Worm (Caenorhabditis elegans) whole organism, L4 larva: ENCODE data around the gene ttr-48.

Source experiments
- F10B5.3 ChIP-seq: sonication (generic microtip); optimal IDR thresholded peaks from 2 replicates; lab custom pipeline; 2016; ENCODE audit warnings: mild to moderate bottlenecking, missing genetic modification characterization, missing compliant biosample characterization
- F37D6.2 ChIP-seq: sonication (generic microtip); optimal IDR thresholded peaks from 2 replicates; lab custom pipeline; 2016; ENCODE audit warnings: mild to moderate bottlenecking, missing genetic modification characterization, missing compliant biosample characterization
- F44E2.7 ChIP-seq: fragments of 200-800 bp; sonication (Bioruptor generic); IDR thresholded peaks from 2 replicates; pipeline ENCODE4 v2.1.2; 2022; ENCODE audit warnings: missing genetic modification characterization, missing compliant biosample characterization
- R02D3.7 ChIP-seq: fragments of 150-350 bp; sonication (generic microtip); optimal IDR thresholded peaks from 3 replicates; lab custom pipeline; 2014; ENCODE audit warnings: missing biosample characterization, missing genetic modification characterization
- T20F7.1 ChIP-seq: fragments of 200-800 bp; sonication (Bioruptor generic); optimal IDR thresholded peaks from 2 replicates; lab custom pipeline; 2018; ENCODE audit warnings: mild to moderate bottlenecking, missing genetic modification characterization, missing compliant biosample characterization
- T26A8.4 ChIP-seq: fragments of 200-800 bp; sonication (Bioruptor generic); IDR thresholded peaks from 2 replicates; pipeline ENCODE4 v1.3.6; 2022; ENCODE audit warnings: missing genetic modification characterization, missing compliant biosample characterization
- Y105C5A.15 ChIP-seq: fragments of 200-800 bp; sonication (Bioruptor generic); IDR thresholded peaks from 2 replicates; pipeline ENCODE4 v1.3.6; 2022; ENCODE audit warnings: missing genetic modification characterization, missing compliant biosample characterization
- Y5F2A.4 ChIP-seq: fragments of 200-800 bp; sonication (Bioruptor generic); optimal IDR thresholded peaks from 2 replicates; lab custom pipeline; 2018; ENCODE audit warnings: mild to moderate bottlenecking, missing genetic modification characterization, missing compliant biosample characterization
- Y75B8A.6 ChIP-seq: fragments of 200-800 bp; sonication (Bioruptor generic); IDR thresholded peaks from 2 replicates; pipeline ENCODE4 v1.3.6; 2022; ENCODE audit warnings: missing genetic modification reagents, missing genetic modification characterization, missing compliant biosample characterization
- aha-1 ChIP-seq: fragments of 150-350 bp; peaks from one replicate; lab custom pipeline; 2014; ENCODE audit warnings: missing biosample characterization, missing genetic modification characterization
- ceh-20 ChIP-seq: fragments of 200-800 bp; sonication (Bioruptor generic); IDR thresholded peaks from 2 replicates; pipeline ENCODE4 v1.3.6; 2022; ENCODE audit warnings: missing genetic modification reagents, missing genetic modification characterization, missing compliant biosample characterization
- ceh-28 ChIP-seq: fragments of 150-350 bp; optimal IDR thresholded peaks from 2 replicates; lab custom pipeline; 2014; ENCODE audit warnings: missing biosample characterization, missing genetic modification reagents, missing genetic modification characterization
- ceh-44 ChIP-seq: fragments of 200-800 bp; sonication (Bioruptor generic); IDR thresholded peaks from 2 replicates; pipeline ENCODE4 v1.3.6; 2022; ENCODE audit warnings: missing genetic modification reagents, missing genetic modification characterization, missing compliant biosample characterization
- ceh-62 ChIP-seq: sonication (generic microtip); optimal IDR thresholded peaks from 2 replicates; lab custom pipeline; 2017; ENCODE audit warnings: missing biosample characterization, missing genetic modification characterization
- ceh-82 ChIP-seq: sonication (generic microtip); optimal IDR thresholded peaks from 2 replicates; lab custom pipeline; 2017; ENCODE audit warnings: missing biosample characterization, missing genetic modification characterization
- ces-1 ChIP-seq: fragments of 150-350 bp; sonication (generic microtip); optimal IDR thresholded peaks from 4 replicates; lab custom pipeline; 2014; ENCODE audit warnings: missing biosample characterization, missing genetic modification reagents, missing genetic modification characterization
- ctbp-1 ChIP-seq: fragments of 200-800 bp; sonication (Bioruptor generic); IDR thresholded peaks from 2 replicates; pipeline ENCODE4 v1.3.6; 2022; ENCODE audit warnings: missing genetic modification reagents, missing genetic modification characterization, missing compliant biosample characterization
- dmd-6 ChIP-seq: fragments of 200-800 bp; sonication (Bioruptor generic); IDR thresholded peaks from 2 replicates; pipeline ENCODE4 v1.3.6; 2022; ENCODE audit warnings: missing genetic modification reagents, missing genetic modification characterization, missing compliant biosample characterization
- dmd-8 ChIP-seq: fragments of 200-800 bp; sonication (Bioruptor generic); IDR thresholded peaks from 2 replicates; pipeline ENCODE4 v1.3.6; 2022; ENCODE audit warnings: missing genetic modification characterization, missing compliant biosample characterization
- dmd-9 ChIP-seq: fragments of 200-800 bp; sonication (Bioruptor generic); IDR thresholded peaks from 2 replicates; pipeline ENCODE4 v1.3.6; 2022; ENCODE audit warnings: missing genetic modification reagents, missing genetic modification characterization, missing compliant biosample characterization
- duxl-1 ChIP-seq: sonication (generic microtip); optimal IDR thresholded peaks from 2 replicates; lab custom pipeline; 2016; ENCODE audit warnings: mild to moderate bottlenecking, missing genetic modification characterization, moderate library complexity, missing compliant biosample characterization; ENCODE audit not compliant: poor library complexity
- fkh-10 ChIP-seq: fragments of 150-350 bp; optimal IDR thresholded peaks from 2 replicates; lab custom pipeline; 2014; ENCODE audit warnings: missing biosample characterization, missing genetic modification reagents, missing genetic modification characterization
- hlh-11 ChIP-seq: fragments of 200-800 bp; sonication (Bioruptor generic); optimal IDR thresholded peaks from 2 replicates; lab custom pipeline; 2018; ENCODE audit warnings: mild to moderate bottlenecking, missing genetic modification characterization, missing compliant biosample characterization
- hlh-30 ChIP-seq: sonication (generic microtip); optimal IDR thresholded peaks from 2 replicates; lab custom pipeline; 2017; ENCODE audit warnings: antibody characterized with exemption, mild to moderate bottlenecking, missing genetic modification characterization, missing compliant biosample characterization; ENCODE audit not compliant: insufficient read depth
- hmg-1.1 ChIP-seq: fragments of 200-800 bp; sonication (Bioruptor generic); IDR thresholded peaks from 2 replicates; pipeline ENCODE4 v1.3.6; 2022; ENCODE audit warnings: missing genetic modification reagents, missing genetic modification characterization, missing compliant biosample characterization
- lin-29 ChIP-seq: fragments of 200-800 bp; sonication (Bioruptor generic); IDR thresholded peaks from 2 replicates; pipeline ENCODE4 v1.3.6; 2022; ENCODE audit warnings: missing genetic modification reagents, missing genetic modification characterization, missing compliant biosample characterization
- lir-3 ChIP-seq: sonication (generic microtip); optimal IDR thresholded peaks from 2 replicates; lab custom pipeline; 2016; ENCODE audit warnings: mild to moderate bottlenecking, missing genetic modification characterization, missing compliant biosample characterization
- lsy-2 ChIP-seq, 2 experiments: fragments of 150-350 bp in 1 of 2; sonication (generic microtip) in 1 of 2; optimal IDR thresholded peaks; 2 replicates each; lab custom pipeline; 2014 to 2017; ENCODE audit warnings: missing biosample characterization in 2 of 2, missing genetic modification characterization in 2 of 2
- madf-5 ChIP-seq, 2 experiments: fragments of 200-800 bp; sonication (Bioruptor generic); IDR thresholded peaks; 2 replicates each; pipeline ENCODE4 v1.3.6; 2022; ENCODE audit warnings: missing compliant biosample characterization in 2 of 2, missing genetic modification characterization in 2 of 2
- madf-9 ChIP-seq: fragments of 200-800 bp; sonication (Bioruptor generic); conservative IDR thresholded peaks from 2 replicates; pipeline ENCODE4 v1.3.6; 2022; ENCODE audit warnings: missing genetic modification reagents, missing genetic modification characterization, missing compliant biosample characterization
- mdt-29 ChIP-seq: fragments of 200-800 bp; sonication (Bioruptor generic); IDR thresholded peaks from 2 replicates; pipeline ENCODE4 v1.3.6; 2022; ENCODE audit warnings: missing genetic modification reagents, missing genetic modification characterization, missing compliant biosample characterization
- mep-1 ChIP-seq: fragments of 150-350 bp; sonication (generic microtip); optimal IDR thresholded peaks from 3 replicates; lab custom pipeline; 2014; ENCODE audit warnings: missing biosample characterization, missing genetic modification characterization
- mxl-2 ChIP-seq: fragments of 200-800 bp; sonication (Bioruptor generic); conservative IDR thresholded peaks from 2 replicates; pipeline ENCODE4 v1.3.6; 2022; ENCODE audit warnings: missing genetic modification reagents, missing genetic modification characterization, missing compliant biosample characterization
- nhr-102 ChIP-seq: sonication (generic microtip); optimal IDR thresholded peaks from 2 replicates; lab custom pipeline; 2016; ENCODE audit warnings: mild to moderate bottlenecking, missing genetic modification characterization, moderate library complexity, missing compliant biosample characterization
- nhr-11 ChIP-seq: fragments of 150-350 bp; optimal IDR thresholded peaks from 2 replicates; lab custom pipeline; 2014; ENCODE audit warnings: missing biosample characterization, missing genetic modification characterization
- nhr-111 ChIP-seq: fragments of 200-800 bp; sonication (Bioruptor generic); optimal IDR thresholded peaks from 2 replicates; lab custom pipeline; 2018; ENCODE audit warnings: mild to moderate bottlenecking, missing genetic modification characterization, missing compliant biosample characterization
- nhr-42 ChIP-seq: fragments of 200-800 bp; sonication (Bioruptor generic); IDR thresholded peaks from 2 replicates; pipeline ENCODE4 v1.3.6; 2022; ENCODE audit warnings: missing genetic modification characterization, missing compliant biosample characterization
- pha-4 ChIP-seq, 2 experiments: fragments of 150-350 bp in 1 of 2; fragments of 200-800 bp in 1 of 2; sonication (Bioruptor generic) in 1 of 2; IDR thresholded peaks in 1 of 2; optimal IDR thresholded peaks in 1 of 2; 2 replicates each; pipeline versions ENCODE4 v1.3.6 to Lab custom; 2014 to 2022; ENCODE audit warnings: missing genetic modification characterization in 2 of 2, missing genetic modification reagents in 2 of 2, missing biosample characterization in 1 of 2, missing compliant biosample characterization in 1 of 2
- php-3 ChIP-seq: fragments of 200-800 bp; sonication (Bioruptor generic); IDR thresholded peaks from 2 replicates; pipeline ENCODE4 v1.3.6; 2022; ENCODE audit warnings: missing genetic modification reagents, missing genetic modification characterization, missing compliant biosample characterization
- skn-1 ChIP-seq: fragments of 150-350 bp; optimal IDR thresholded peaks from 2 replicates; lab custom pipeline; 2014; ENCODE audit warnings: missing biosample characterization, missing genetic modification characterization
- snpc-1.2 ChIP-seq: fragments of 200-800 bp; sonication (Bioruptor generic); IDR thresholded peaks from 2 replicates; pipeline ENCODE4 v1.3.6; 2022; ENCODE audit warnings: missing genetic modification reagents, missing genetic modification characterization, missing compliant biosample characterization
- unc-130 ChIP-seq: sonication (generic microtip); optimal IDR thresholded peaks from 2 replicates; lab custom pipeline; 2016; ENCODE audit warnings: missing genetic modification reagents, missing genetic modification characterization, missing compliant biosample characterization
- unc-39 ChIP-seq: sonication (generic microtip); optimal IDR thresholded peaks from 2 replicates; lab custom pipeline; 2017; ENCODE audit warnings: missing biosample characterization, missing genetic modification characterization
- unc-62 ChIP-seq, 3 experiments: fragments of 150-350 bp in 1 of 3; sonication (generic microtip); optimal IDR thresholded peaks in 2 of 3; peaks in 1 of 3; 1 replicate in 1 of 3; 2 replicates in 2 of 3; lab custom pipeline; 2014 to 2017; ENCODE audit warnings: missing biosample characterization in 3 of 3, missing genetic modification characterization in 3 of 3, missing genetic modification reagents in 3 of 3, missing genotype in 1 of 3
- zfp-2 ChIP-seq: sonication (generic microtip); optimal IDR thresholded peaks from 2 replicates; lab custom pipeline; 2016; ENCODE audit warnings: mild to moderate bottlenecking, missing genetic modification characterization, missing compliant biosample characterization
- zfp-3 ChIP-seq: fragments of 200-800 bp; sonication (Bioruptor generic); conservative IDR thresholded peaks from 2 replicates; pipeline ENCODE4 v1.3.6; 2022; ENCODE audit warnings: missing genetic modification reagents, missing genetic modification characterization, missing compliant biosample characterization
- ztf-7 ChIP-seq: fragments of 150-350 bp; optimal IDR thresholded peaks from 2 replicates; lab custom pipeline; 2014; ENCODE audit warnings: missing biosample characterization, missing genetic modification characterization

The ttr-48 gene

DNA sequence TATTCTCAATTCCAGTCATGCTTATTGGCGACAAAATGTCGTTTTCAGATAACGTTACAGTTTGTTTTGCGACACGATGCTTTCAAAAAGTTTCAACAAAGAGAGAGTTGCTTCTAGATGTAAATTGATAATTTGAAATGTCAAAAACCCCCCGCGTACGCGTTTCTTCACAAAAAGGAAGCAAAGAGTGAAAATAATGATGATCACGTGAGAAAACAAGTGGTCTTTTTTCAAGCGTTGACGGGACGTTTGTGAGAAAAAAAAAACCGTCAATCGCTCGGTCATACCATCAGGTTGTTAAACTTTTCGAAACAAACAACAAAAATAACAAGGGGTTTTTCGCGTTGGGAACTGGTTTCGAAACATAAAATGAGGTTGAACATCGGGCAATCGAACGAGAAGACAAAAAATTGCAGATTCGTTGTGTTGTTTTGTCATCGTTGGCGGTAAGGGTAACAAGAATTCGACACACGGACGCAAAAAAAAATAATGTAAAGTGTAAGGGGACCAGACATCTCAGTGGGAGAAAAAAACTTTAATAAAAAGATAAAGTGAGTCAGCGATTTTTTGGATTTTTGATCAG is 10.1 kb downstream of the ttr-48 start (continued):
- peak; percentile 22; the same call in 1 of the 2 replicates for TF ChIP-seq pha-4 (GFP tag; IDR thresholded peaks at IDR 0.05; lab: Robert Waterston, UW)
- TF ChIP-seq pha-4 (tag; optimal IDR thresholded peaks at IDR 0.05; lab: Kevin White, UChicago): peak; percentile 58
- TF ChIP-seq ceh-44: no peak
- TF ChIP-seq F44E2.7: no peak
- no peak for TF ChIP-seq madf-5 (GFP tag; IDR thresholded peaks at IDR 0.05; lab: Robert Waterston, UW)
- TF ChIP-seq mdt-29: no peak
- no peak for TF ChIP-seq madf-9
- peak; percentile 63 for TF ChIP-seq T26A8.4 (GFP tag; lab: Robert Waterston, UW)
- no peak for TF ChIP-seq T20F7.1
- no peak for TF ChIP-seq dmd-9 (GFP tag; lab: Robert Waterston, UW)
- peak; percentile 45 for TF ChIP-seq mep-1
- peak in 1 of 2 experiments; percentile 44 for TF ChIP-seq lsy-2 (tag; optimal IDR thresholded peaks at IDR 0.05; lab: Kevin White, UChicago)
- TF ChIP-seq duxl-1: no peak
- no peak for TF ChIP-seq zfp-2
- TF ChIP-seq dmd-8: no peak
- TF ChIP-seq ceh-62 (tag; lab: Kevin White, UChicago): no peak
- TF ChIP-seq skn-1 (tag; lab: Kevin White, UChicago): no peak
- no peak for TF ChIP-seq F10B5.3 (tag; lab: Kevin White, UChicago)
- no peak for TF ChIP-seq nhr-111
- TF ChIP-seq aha-1 (tag; lab: Kevin White, UChicago): peak; percentile 62
- no peak for TF ChIP-seq nhr-11 (tag; lab: Kevin White, UChicago)
- peak; percentile 85 for TF ChIP-seq php-3 (GFP tag; lab: Robert Waterston, UW)
- TF ChIP-seq Y5F2A.4 (GFP tag; lab: Kevin White, UChicago): no peak
- no peak for TF ChIP-seq R02D3.7 (tag; lab: Kevin White, UChicago)
- TF ChIP-seq mxl-2 (GFP tag; lab: Robert Waterston, UW): 0 out of 2 replicates have a peak, but pooled peaks have one; percentile 25
- TF ChIP-seq snpc-1.2 (GFP tag; lab: Robert Waterston, UW): no peak
- no peak for TF ChIP-seq unc-130
- TF ChIP-seq unc-39 (tag; lab: Kevin White, UChicago): no peak
- no peak for TF ChIP-seq lin-29 (GFP tag; lab: Robert Waterston, UW)
- TF ChIP-seq Y105C5A.15: no peak
- TF ChIP-seq hmg-1.1: no peak
- peak; percentile 94 for TF ChIP-seq hlh-11 (tag; lab: Kevin White, UChicago)
- no peak for TF ChIP-seq ces-1 (GFP tag; lab: Kevin White, UChicago)
- no peak for TF ChIP-seq zfp-3 (GFP tag; lab: Robert Waterston, UW)
- TF ChIP-seq F37D6.2 (tag; lab: Kevin White, UChicago): no peak
- peak; percentile 74 for TF ChIP-seq ceh-20 (GFP tag; lab: Robert Waterston, UW)
- TF ChIP-seq hlh-30 (tag; lab: Kevin White, UChicago): peak; percentile 89
- TF ChIP-seq dmd-6: peak; percentile 96
- no peak for TF ChIP-seq nhr-42 (GFP tag; lab: Robert Waterston, UW)
- no peak for TF ChIP-seq ctbp-1 (GFP tag; lab: Robert Waterston, UW)
- TF ChIP-seq ceh-82: no peak
- no peak for TF ChIP-seq Y75B8A.6 (GFP tag; lab: Robert Waterston, UW)
- TF ChIP-seq ztf-7 (tag; lab: Kevin White, UChicago): no peak
- no peak for TF ChIP-seq lir-3 (tag; lab: Kevin White, UChicago)
- no peak for TF ChIP-seq fkh-10 (GFP tag; lab: Kevin White, UChicago)
- TF ChIP-seq unc-62 (GFP tag; optimal IDR thresholded peaks at IDR 0.05 in 1 of 2; lab: Kevin White, UChicago): peak in 1 of 2 experiments; percentile 65
- no peak for TF ChIP-seq unc-62 (tag; optimal IDR thresholded peaks at IDR 0.05; lab: Kevin White, UChicago)
- no peak for TF ChIP-seq ceh-28 (tag; lab: Kevin White, UChicago)
- peak; percentile 67 for TF ChIP-seq nhr-102 (tag; lab: Kevin White, UChicago)
